Fruit fly (Drosophila melanogaster) whole organism, embryonic: ENCODE measurements around the gene Gr63a.

Experiments
- Abd-B ChIP-seq: fragments of 200-800 bp; sonication (Bioruptor generic); optimal IDR thresholded peaks from 2 replicates; lab custom pipeline; 2018; ENCODE audit warnings: missing biosample characterization, mild to moderate bottlenecking, missing genetic modification characterization, moderate library complexity
- CG10267 ChIP-seq: fragments of 200-800 bp; sonication (Bioruptor generic); optimal IDR thresholded peaks from 2 replicates; lab custom pipeline; 2018; ENCODE audit warnings: missing biosample characterization, mild to moderate bottlenecking, missing genetic modification characterization, moderate library complexity
- CG1233 ChIP-seq: fragments of 200-800 bp; sonication (Bioruptor generic); optimal IDR thresholded peaks from 4 replicates; lab custom pipeline; 2018; ENCODE audit warnings: missing biosample characterization, mild to moderate bottlenecking, missing genetic modification characterization
- CG13296 ChIP-seq: fragments of 200-800 bp; sonication (Bioruptor generic); optimal IDR thresholded peaks from 3 replicates; lab custom pipeline; 2018; ENCODE audit warnings: missing biosample characterization, mild to moderate bottlenecking, missing genetic modification characterization
- CG14667 ChIP-seq: fragments of 200-800 bp; sonication (Bioruptor generic); IDR thresholded peaks from 2 replicates; pipeline ENCODE4 v1.3.6; 2022; ENCODE audit warnings: missing biosample characterization, missing genetic modification characterization
- CG16863 ChIP-seq: fragments of 200-800 bp; sonication (Bioruptor generic); optimal IDR thresholded peaks from 3 replicates; lab custom pipeline; 2016; ENCODE audit warnings: missing biosample characterization, missing genetic modification characterization
- CG17829 ChIP-seq: fragments of 200-800 bp; optimal IDR thresholded peaks from 2 replicates; lab custom pipeline; 2019; ENCODE audit warnings: missing biosample characterization, mild to moderate bottlenecking, missing genetic modification characterization, moderate library complexity
- CG31388 ChIP-seq: fragments of 200-800 bp; sonication (Bioruptor generic); optimal IDR thresholded peaks from 2 replicates; lab custom pipeline; 2016; ENCODE audit warnings: missing biosample characterization, missing genetic modification characterization
- CG32767 ChIP-seq: fragments of 200-800 bp; sonication (Bioruptor generic); IDR thresholded peaks from 2 replicates; pipeline ENCODE4 v1.3.6; 2022; ENCODE audit warnings: missing biosample characterization, missing genetic modification characterization
- CG3407 ChIP-seq: fragments of 200-800 bp; sonication (Bioruptor generic); optimal IDR thresholded peaks from 2 replicates; lab custom pipeline; 2018; ENCODE audit warnings: missing biosample characterization, mild to moderate bottlenecking, missing genetic modification characterization
- CG6654 ChIP-seq: fragments of 200-800 bp; sonication (Bioruptor generic); optimal IDR thresholded peaks from 2 replicates; lab custom pipeline; 2017; ENCODE audit warnings: missing biosample characterization, mild to moderate bottlenecking, missing genetic modification characterization
- CG6791 ChIP-seq: fragments of 200-800 bp; sonication (Bioruptor generic); IDR thresholded peaks from 3 replicates; pipeline ENCODE4 v1.3.6; 2022; ENCODE audit warnings: missing biosample characterization, missing genetic modification characterization; ENCODE audit not compliant: partially characterized antibody
- CG7357 ChIP-seq: fragments of 200-800 bp; sonication (Bioruptor generic); IDR thresholded peaks from 3 replicates; pipeline ENCODE4 v1.3.6; 2022; ENCODE audit warnings: missing biosample characterization, missing genetic modification characterization
- CG7786 ChIP-seq: fragments of 200-800 bp; sonication (Bioruptor generic); optimal IDR thresholded peaks from 2 replicates; lab custom pipeline; 2016; ENCODE audit warnings: missing biosample characterization, missing genetic modification characterization
- CG7839 ChIP-seq: fragments of 200-800 bp; sonication (Bioruptor generic); optimal IDR thresholded peaks from 3 replicates; lab custom pipeline; 2018; ENCODE audit warnings: missing biosample characterization, mild to moderate bottlenecking, missing genetic modification characterization, moderate library complexity
- CG8089 ChIP-seq: fragments of 200-800 bp; sonication (Bioruptor generic); optimal IDR thresholded peaks from 3 replicates; lab custom pipeline; 2016; ENCODE audit warnings: missing biosample characterization, missing genetic modification characterization
- Dip2 ChIP-seq: fragments of 200-800 bp; sonication (Bioruptor generic); IDR thresholded peaks from 2 replicates; pipeline ENCODE4 v1.3.6; 2022; ENCODE audit warnings: missing biosample characterization, missing genetic modification characterization
- Dip3 ChIP-seq: fragments of 200-800 bp; sonication (Bioruptor generic); optimal IDR thresholded peaks from 3 replicates; lab custom pipeline; 2016; ENCODE audit warnings: missing biosample characterization, missing genetic modification characterization
- Fer3 ChIP-seq: fragments of 200-800 bp; sonication (Bioruptor generic); optimal IDR thresholded peaks from 2 replicates; lab custom pipeline; 2018; ENCODE audit warnings: missing biosample characterization, mild to moderate bottlenecking, missing genetic modification characterization, moderate library complexity
- Hsf ChIP-seq: fragments of 200-800 bp; sonication (Bioruptor generic); optimal IDR thresholded peaks from 3 replicates; lab custom pipeline; 2016; ENCODE audit warnings: missing biosample characterization, missing genetic modification characterization
- MTF-1 ChIP-seq: fragments of 200-800 bp; sonication (Bioruptor generic); optimal IDR thresholded peaks from 2 replicates; lab custom pipeline; 2018; ENCODE audit warnings: missing biosample characterization, mild to moderate bottlenecking, missing genetic modification characterization, borderline replicate concordance
- Mad ChIP-seq: fragments of 200-800 bp; sonication (Bioruptor generic); optimal IDR thresholded peaks from 2 replicates; lab custom pipeline; 2016; ENCODE audit warnings: missing biosample characterization, missing genetic modification characterization
- Neu2 ChIP-seq: fragments of 200-800 bp; sonication (Bioruptor generic); optimal IDR thresholded peaks from 3 replicates; lab custom pipeline; 2016; ENCODE audit warnings: missing biosample characterization, missing genetic modification characterization, borderline replicate concordance
- Sry-δ ChIP-seq: fragments of 200-800 bp; sonication (Bioruptor generic); optimal IDR thresholded peaks from 2 replicates; lab custom pipeline; 2016; ENCODE audit warnings: missing biosample characterization, missing genetic modification characterization
- TFAM ChIP-seq: fragments of 200-800 bp; sonication (Bioruptor generic); optimal IDR thresholded peaks from 2 replicates; lab custom pipeline; 2017; ENCODE audit warnings: missing biosample characterization, missing genetic modification characterization, inconsistent platforms
- Trl ChIP-seq, 3 experiments: fragments of >200 bp in 2 of 3; fragments of 200-800 bp in 1 of 3; sonication (Bioruptor generic) in 1 of 3; optimal IDR thresholded peaks; 2 replicates in 1 of 3; 3 replicates in 2 of 3; lab custom pipeline; 2016 to 2017; ENCODE audit warnings: missing biosample characterization in 1 of 3, missing genetic modification characterization in 1 of 3
- aop ChIP-seq: fragments of 200-800 bp; sonication (Bioruptor generic); IDR thresholded peaks from 2 replicates; pipeline ENCODE4 v1.3.6; 2022; ENCODE audit warnings: missing biosample characterization, missing genetic modification characterization
- caup ChIP-seq: fragments of 200-800 bp; sonication (Bioruptor generic); optimal IDR thresholded peaks from 3 replicates; lab custom pipeline; 2017; ENCODE audit warnings: missing biosample characterization, mild to moderate bottlenecking, missing genetic modification characterization, moderate library complexity; ENCODE audit not compliant: severe bottlenecking
- disco-r ChIP-seq: fragments of 200-800 bp; sonication (Bioruptor generic); optimal IDR thresholded peaks from 2 replicates; lab custom pipeline; 2016; ENCODE audit warnings: missing biosample characterization, missing genetic modification characterization
- fd3F ChIP-seq: fragments of 200-800 bp; sonication (Bioruptor generic); optimal IDR thresholded peaks from 2 replicates; lab custom pipeline; 2018; ENCODE audit warnings: missing biosample characterization, mild to moderate bottlenecking, missing genetic modification characterization, moderate library complexity
- fd96Cb ChIP-seq: fragments of 200-800 bp; sonication (Bioruptor generic); optimal IDR thresholded peaks from 2 replicates; lab custom pipeline; 2018; ENCODE audit warnings: missing biosample characterization, mild to moderate bottlenecking, missing genetic modification characterization, moderate library complexity
- ham ChIP-seq: fragments of 200-800 bp; sonication (Bioruptor generic); IDR thresholded peaks from 2 replicates; pipeline ENCODE4 v1.3.6; 2022; ENCODE audit warnings: missing biosample characterization, missing genetic modification characterization
- hb ChIP-seq: fragments of 200-800 bp; sonication (Bioruptor generic); IDR thresholded peaks from 3 replicates; pipeline ENCODE4 v1.3.6; 2022; ENCODE audit warnings: missing biosample characterization, missing genetic modification characterization; ENCODE audit not compliant: partially characterized antibody
- inv ChIP-seq: fragments of 200-800 bp; sonication (Bioruptor generic); IDR thresholded peaks from 2 replicates; pipeline ENCODE4 v1.3.6; 2022; ENCODE audit warnings: missing biosample characterization, missing genetic modification characterization; ENCODE audit not compliant: partially characterized antibody
- lbe ChIP-seq: fragments of 200-800 bp; sonication (Bioruptor generic); optimal IDR thresholded peaks from 2 replicates; lab custom pipeline; 2016; ENCODE audit warnings: missing biosample characterization, mild to moderate bottlenecking, missing genetic modification characterization
- lilli ChIP-seq: fragments of 200-800 bp; sonication (Bioruptor generic); optimal IDR thresholded peaks from 3 replicates; lab custom pipeline; 2016; ENCODE audit warnings: missing biosample characterization, missing genetic modification characterization
- repo ChIP-seq: fragments of 200-800 bp; sonication (Bioruptor generic); optimal IDR thresholded peaks from 2 replicates; lab custom pipeline; 2016; ENCODE audit warnings: missing biosample characterization, missing genetic modification characterization
- sisA ChIP-seq: fragments of 200-800 bp; sonication (Bioruptor generic); IDR thresholded peaks from 2 replicates; pipeline ENCODE4 v1.3.6; 2022; ENCODE audit warnings: missing biosample characterization, missing genetic modification characterization
- trh ChIP-seq: fragments of 200-800 bp; sonication (Bioruptor generic); optimal IDR thresholded peaks from 2 replicates; lab custom pipeline; 2016; ENCODE audit warnings: missing biosample characterization, missing genetic modification characterization
- twi ChIP-seq: fragments of 200-800 bp; optimal IDR thresholded peaks from 2 replicates; lab custom pipeline; 2019; ENCODE audit warnings: missing biosample characterization, mild to moderate bottlenecking, missing genetic modification characterization, moderate library complexity

Gr63a gene

DNA sequence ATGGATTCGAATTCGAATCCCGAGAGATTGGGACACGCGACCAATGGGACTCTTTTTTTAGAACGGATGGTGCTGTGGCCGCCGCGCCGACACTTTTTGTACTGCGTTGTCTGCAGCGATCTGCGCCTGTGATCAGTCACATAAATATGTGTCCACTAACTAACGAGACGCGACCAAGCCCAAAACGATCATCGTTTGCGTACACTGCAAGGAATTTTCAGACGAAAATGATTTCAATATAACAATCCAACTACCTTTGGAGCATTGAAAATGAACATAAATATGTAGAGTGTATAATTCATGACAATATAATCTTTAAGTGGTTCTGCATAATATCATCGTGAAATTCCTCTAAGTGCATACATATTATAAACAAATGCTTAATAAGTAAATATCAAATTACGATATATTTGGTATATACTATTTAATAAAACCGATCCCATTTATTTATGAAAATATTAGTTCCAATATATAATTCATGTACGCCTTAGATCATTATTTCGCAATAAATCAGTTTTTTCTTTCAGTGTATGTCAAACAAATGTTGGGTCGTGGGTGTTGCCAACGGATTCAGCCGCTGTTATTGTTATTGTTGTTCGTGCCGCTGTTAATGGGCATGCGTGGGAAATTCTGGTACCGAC lies 39.3 kb upstream of the Gr63a start, which contains the start of gene Eip63F-1 (continued):
- TF ChIP-seq caup = peak; percentile 36
- peak; percentile 39 for TF ChIP-seq lilli (GFP tag; lab: Kevin White, UChicago)
- peak; percentile 65 for TF ChIP-seq fd96Cb (tag; lab: Kevin White, UChicago)
- no peak for TF ChIP-seq hb (GFP tag; lab: Robert Waterston, UW)
- TF ChIP-seq Abd-B (GFP tag; lab: Kevin White, UChicago) = peak; percentile 45
- TF ChIP-seq CG31388 = no peak
- peak; percentile 40 for TF ChIP-seq CG7839
- TF ChIP-seq Mad = no peak
- peak; percentile 13 for TF ChIP-seq CG3407 (GFP tag; lab: Kevin White, UChicago)
- no peak for TF ChIP-seq lbe (GFP tag; lab: Kevin White, UChicago)
- 0 out of 3 replicates have a peak, but pooled peaks have one; percentile 10 for TF ChIP-seq CG7357 (GFP tag; lab: Robert Waterston, UW)
- no peak for TF ChIP-seq trh (GFP tag; lab: Kevin White, UChicago)
- TF ChIP-seq Neu2 (GFP tag; lab: Kevin White, UChicago) = no peak
- TF ChIP-seq CG32767 (GFP tag; lab: Robert Waterston, UW) = peak; percentile 24; the same call in 1 of the 2 replicates
- TF ChIP-seq CG7786 (GFP tag; lab: Kevin White, UChicago) = peak; percentile 31
- TF ChIP-seq repo = no peak
- peak; percentile 22 for TF ChIP-seq CG16863 (GFP tag; lab: Kevin White, UChicago)
- peak; percentile 56 for TF ChIP-seq fd3F (GFP tag; lab: Kevin White, UChicago)
- peak; percentile 30 for TF ChIP-seq twi (tag; lab: Kevin White, UChicago)
- TF ChIP-seq Hsf (GFP tag; lab: Kevin White, UChicago) = peak; percentile 38
- TF ChIP-seq disco-r (GFP tag; lab: Kevin White, UChicago) = no peak
- no peak for TF ChIP-seq aop (GFP tag; lab: Robert Waterston, UW)
- no peak for TF ChIP-seq Trl (optimal IDR thresholded peaks at IDR 0.05; lab: Kevin White, UChicago)
- no peak for TF ChIP-seq Trl (GFP tag; optimal IDR thresholded peaks at IDR 0.05; lab: Kevin White, UChicago)
- no peak for TF ChIP-seq inv (GFP tag; lab: Robert Waterston, UW)
- no peak for TF ChIP-seq Dip2 (GFP tag; lab: Robert Waterston, UW)
- TF ChIP-seq CG10267 (tag; lab: Kevin White, UChicago) = peak; percentile 54
- TF ChIP-seq ham (GFP tag; lab: Robert Waterston, UW) = no peak
- peak; percentile 61 for TF ChIP-seq Fer3 (tag; lab: Kevin White, UChicago)
- TF ChIP-seq CG6791 (GFP tag; lab: Robert Waterston, UW) = no peak
- TF ChIP-seq CG8089 = no peak
- TF ChIP-seq sisA (GFP tag; lab: Robert Waterston, UW) = peak; percentile 56
- no peak for TF ChIP-seq MTF-1
- peak; percentile 70 for TF ChIP-seq CG13296 (GFP tag; lab: Kevin White, UChicago)
- no peak for TF ChIP-seq Dip3
- TF ChIP-seq Sry-δ (GFP tag; lab: Kevin White, UChicago) = peak; percentile 5
- peak; percentile 75 for TF ChIP-seq CG1233
- no peak for TF ChIP-seq CG14667 (GFP tag; lab: Robert Waterston, UW)
- TF ChIP-seq TFAM (GFP tag; lab: Kevin White, UChicago) = no peak
- TF ChIP-seq CG6654 (GFP tag; lab: Kevin White, UChicago) = peak; percentile 7
- TF ChIP-seq CG17829 (tag; lab: Kevin White, UChicago) = peak; percentile 48
